Worm (Caenorhabditis elegans) whole organism, L4 larva: Measurements from ENCODE around the gene ceeh-2.

ENCODE experiments used
- F49E8.2 ChIP-seq: sonication (generic microtip); optimal IDR thresholded peaks from 2 replicates; lab custom pipeline; 2016; ENCODE audit warnings: missing compliant biosample characterization, mild to moderate bottlenecking, missing genetic modification characterization, borderline replicate concordance
- Y48G9A.11 ChIP-seq: fragments of 200-800 bp; sonication (Bioruptor generic); IDR thresholded peaks from 2 replicates; pipeline ENCODE4 v1.3.6; 2022; ENCODE audit warnings: missing genetic modification reagents, missing genetic modification characterization, missing compliant biosample characterization
- aly-2 ChIP-seq: sonication (generic microtip); optimal IDR thresholded peaks from 2 replicates; lab custom pipeline; 2018; ENCODE audit warnings: missing biosample characterization, missing genetic modification characterization
- ceh-82 ChIP-seq: sonication (generic microtip); optimal IDR thresholded peaks from 2 replicates; lab custom pipeline; 2017; ENCODE audit warnings: missing biosample characterization, missing genetic modification characterization
- fkh-10 ChIP-seq: fragments of 150-350 bp; optimal IDR thresholded peaks from 2 replicates; lab custom pipeline; 2014; ENCODE audit warnings: missing biosample characterization, missing genetic modification reagents, missing genetic modification characterization
- hmg-1.1 ChIP-seq: fragments of 200-800 bp; sonication (Bioruptor generic); IDR thresholded peaks from 2 replicates; pipeline ENCODE4 v1.3.6; 2022; ENCODE audit warnings: missing genetic modification reagents, missing genetic modification characterization, missing compliant biosample characterization
- lin-15B ChIP-seq: fragments of 150-350 bp; sonication (generic microtip); optimal IDR thresholded peaks from 3 replicates; lab custom pipeline; 2014; ENCODE audit warnings: missing biosample characterization, missing genetic modification characterization
- lin-39 ChIP-seq: fragments of 150-350 bp; optimal IDR thresholded peaks from 2 replicates; lab custom pipeline; 2014; ENCODE audit warnings: missing biosample characterization, missing genetic modification reagents, missing genetic modification characterization
- nhr-28 ChIP-seq: fragments of 150-350 bp; optimal IDR thresholded peaks from 2 replicates; lab custom pipeline; 2014; ENCODE audit warnings: missing biosample characterization, missing genetic modification characterization
- nhr-76 ChIP-seq: fragments of 150-350 bp; optimal IDR thresholded peaks from 2 replicates; lab custom pipeline; 2014; ENCODE audit warnings: missing biosample characterization, missing genetic modification characterization
- nhr-77 ChIP-seq: fragments of 150-350 bp; optimal IDR thresholded peaks from 2 replicates; lab custom pipeline; 2014; ENCODE audit warnings: missing biosample characterization, missing genetic modification characterization
- snpc-1.2 ChIP-seq: fragments of 200-800 bp; sonication (Bioruptor generic); IDR thresholded peaks from 2 replicates; pipeline ENCODE4 v1.3.6; 2022; ENCODE audit warnings: missing genetic modification reagents, missing genetic modification characterization, missing compliant biosample characterization
- tra-1 ChIP-seq: fragments of 200-800 bp; sonication (Bioruptor generic); IDR thresholded peaks from 2 replicates; pipeline ENCODE4 v1.3.6; 2022; ENCODE audit warnings: missing genetic modification reagents, missing genetic modification characterization, missing compliant biosample characterization
- zip-2 ChIP-seq: fragments of 150-350 bp; optimal IDR thresholded peaks from 2 replicates; lab custom pipeline; 2014; ENCODE audit warnings: missing biosample characterization, missing genetic modification characterization

ce11 chrV:10319434-10319833 lies 38.3 kb downstream of the ceeh-2 start, which contains the start of gene B0024.11:
- no peak for TF ChIP-seq Y48G9A.11 (GFP tag; lab: Robert Waterston, UW)
- TF ChIP-seq lin-39 (tag; lab: Kevin White, UChicago): no peak
- no peak for TF ChIP-seq F49E8.2 (tag; lab: Kevin White, UChicago)
- no peak for TF ChIP-seq tra-1 (GFP tag; lab: Robert Waterston, UW)
- TF ChIP-seq nhr-77 (tag; lab: Kevin White, UChicago): no peak
- TF ChIP-seq zip-2 (tag; lab: Kevin White, UChicago): no peak
- no peak for TF ChIP-seq fkh-10
- no peak for TF ChIP-seq nhr-28
- TF ChIP-seq aly-2 (tag; lab: Kevin White, UChicago): no peak
- TF ChIP-seq hmg-1.1 (GFP tag; lab: Robert Waterston, UW): no peak
- TF ChIP-seq lin-15B (tag; lab: Kevin White, UChicago): no peak
- TF ChIP-seq ceh-82: no peak
- TF ChIP-seq snpc-1.2 (GFP tag; lab: Robert Waterston, UW): no peak
- no peak for TF ChIP-seq nhr-76
